Fruit fly (Drosophila melanogaster) whole organism, adult: ENCODE results near the gene CG43290.

Experiments
- CG11617 ChIP-seq: fragments of 200-800 bp; sonication (Bioruptor generic); optimal IDR thresholded peaks from 2 replicates; lab custom pipeline; 2017; ENCODE audit warnings: mild to moderate bottlenecking, missing biosample characterization, missing genetic modification reagents, missing genetic modification characterization
- CG12768 ChIP-seq: fragments of 200-800 bp; sonication (Bioruptor generic); optimal IDR thresholded peaks from 2 replicates; lab custom pipeline; 2017; ENCODE audit warnings: missing biosample characterization, missing genetic modification characterization, mild to moderate bottlenecking, moderate library complexity, missing genetic modification reagents
- CG14711 ChIP-seq: fragments of 200-800 bp; sonication (Bioruptor generic); optimal IDR thresholded peaks from 2 replicates; lab custom pipeline; 2018; ENCODE audit warnings: missing biosample characterization, mild to moderate bottlenecking, missing genetic modification characterization, moderate library complexity
- CG1620 ChIP-seq: fragments of 200-800 bp; sonication (Bioruptor generic); optimal IDR thresholded peaks from 2 replicates; lab custom pipeline; 2016; ENCODE audit warnings: missing biosample characterization, missing genetic modification characterization
- CG33017 ChIP-seq: fragments of 200-800 bp; sonication (Bioruptor generic); optimal IDR thresholded peaks from 2 replicates; lab custom pipeline; 2018; ENCODE audit warnings: missing biosample characterization, mild to moderate bottlenecking, missing genetic modification characterization, moderate library complexity
- CG5204 ChIP-seq: fragments of 200-800 bp; sonication (Bioruptor generic); optimal IDR thresholded peaks from 2 replicates; lab custom pipeline; 2016; ENCODE audit warnings: missing biosample characterization, missing genetic modification characterization
- CG7045 ChIP-seq: fragments of 200-800 bp; sonication (Bioruptor generic); optimal IDR thresholded peaks from 2 replicates; lab custom pipeline; 2017; ENCODE audit warnings: missing biosample characterization, mild to moderate bottlenecking, missing genetic modification characterization
- CG7101 ChIP-seq: fragments of 200-800 bp; sonication (Bioruptor generic); optimal IDR thresholded peaks from 2 replicates; lab custom pipeline; 2018; ENCODE audit warnings: missing biosample characterization, mild to moderate bottlenecking, missing genetic modification characterization, moderate library complexity
- Clk ChIP-seq: fragments of 200-800 bp; sonication (Bioruptor generic); optimal IDR thresholded peaks from 2 replicates; lab custom pipeline; 2017; ENCODE audit warnings: missing biosample characterization, missing genetic modification characterization
- Crg-1 ChIP-seq: fragments of 200-800 bp; sonication (Bioruptor generic); optimal IDR thresholded peaks from 2 replicates; lab custom pipeline; 2016; ENCODE audit warnings: missing biosample characterization, missing genetic modification characterization
- Hr96 ChIP-seq: fragments of 200-800 bp; sonication (Bioruptor generic); optimal IDR thresholded peaks from 2 replicates; lab custom pipeline; 2016; ENCODE audit warnings: missing biosample characterization, missing genetic modification characterization
- Mnt ChIP-seq: fragments of 200-800 bp; sonication (Bioruptor generic); optimal IDR thresholded peaks from 2 replicates; lab custom pipeline; 2016; ENCODE audit warnings: missing biosample characterization, mild to moderate bottlenecking, missing genetic modification characterization
- bab1 ChIP-seq: fragments of 200-800 bp; sonication (Bioruptor generic); optimal IDR thresholded peaks from 3 replicates; lab custom pipeline; 2019; ENCODE audit warnings: missing biosample characterization, mild to moderate bottlenecking, missing genetic modification characterization, moderate library complexity
- cic ChIP-seq: fragments of 200-800 bp; sonication (Bioruptor generic); optimal IDR thresholded peaks from 2 replicates; lab custom pipeline; 2017; ENCODE audit warnings: missing biosample characterization, mild to moderate bottlenecking, missing genetic modification characterization, moderate library complexity
- cnc ChIP-seq, 2 experiments: fragments of >200 bp; optimal IDR thresholded peaks; 2 replicates each; lab custom pipeline; 2017
- kay ChIP-seq: fragments of 200-800 bp; sonication (Bioruptor generic); peaks from one replicate; lab custom pipeline; 2016; ENCODE audit warnings: missing biosample characterization, missing genetic modification characterization, borderline replicate concordance
- ovo ChIP-seq: fragments of 200-800 bp; sonication (Bioruptor generic); optimal IDR thresholded peaks from 2 replicates; lab custom pipeline; 2016; ENCODE audit warnings: missing biosample characterization, missing genetic modification characterization
- pad ChIP-seq: fragments of 200-800 bp; sonication (Bioruptor generic); optimal IDR thresholded peaks from 3 replicates; lab custom pipeline; 2017; ENCODE audit warnings: missing biosample characterization, missing genetic modification characterization, mild to moderate bottlenecking, moderate library complexity, missing genetic modification reagents
- tj ChIP-seq: fragments of 200-800 bp; sonication (Bioruptor generic); optimal IDR thresholded peaks from 3 replicates; lab custom pipeline; 2017; ENCODE audit warnings: missing biosample characterization, mild to moderate bottlenecking, missing genetic modification characterization, moderate library complexity
- toe ChIP-seq: fragments of 200-800 bp; sonication (Bioruptor generic); optimal IDR thresholded peaks from 2 replicates; lab custom pipeline; 2016; ENCODE audit warnings: missing biosample characterization, missing genetic modification characterization

The CG43290 gene

DNA sequence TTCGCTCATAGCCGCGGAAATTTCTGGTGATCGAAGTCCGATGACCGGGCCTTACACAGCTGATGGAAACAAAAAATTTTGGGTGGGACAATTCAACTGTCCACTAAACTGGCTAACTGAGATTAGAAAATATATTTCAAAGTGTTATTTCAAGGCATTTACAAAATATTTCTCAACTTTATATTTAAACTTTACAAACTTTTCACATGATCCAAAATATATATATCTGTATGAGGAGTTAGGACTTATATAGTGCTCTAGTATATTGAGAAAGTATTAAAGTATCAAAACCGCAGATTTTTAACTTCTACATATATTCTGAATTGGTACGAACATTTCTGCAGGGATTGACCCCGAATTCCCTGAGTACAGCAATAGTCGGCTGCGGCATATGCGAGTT, 12.7 kb upstream of the CG43290 start, which contains the start of gene CG17944:
Gene CG17944, minus strand, starts transcription at position 101 of the 400 bp plus-strand sequence.
- TF ChIP-seq CG11617, result no peak
- no peak for TF ChIP-seq cic (GFP tag; lab: Kevin White, UChicago)
- no peak for TF ChIP-seq CG7101 (tag; lab: Kevin White, UChicago)

DNA sequence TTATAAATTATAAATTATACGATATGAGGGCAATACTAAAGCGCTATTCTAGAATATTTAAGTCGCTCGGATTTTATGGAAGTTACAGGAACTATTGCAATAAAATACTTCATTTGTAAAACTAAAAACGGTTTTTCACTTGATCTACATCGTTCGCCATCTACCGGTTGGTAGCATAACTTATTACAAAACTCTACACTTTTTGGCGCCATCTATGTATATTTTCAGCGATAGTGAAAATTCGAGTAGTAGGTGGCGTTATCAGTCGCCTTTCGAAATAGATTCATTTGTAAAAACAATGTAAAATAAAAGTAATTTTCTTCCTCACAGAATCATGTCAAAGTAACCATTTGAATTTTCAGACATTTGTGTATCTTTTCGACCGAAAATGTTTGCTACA, 2.9 kb downstream of the CG43290 start, which contains the start of gene nxf4:
Gene nxf4, plus strand, starts transcription at position 286 of the 400 bp plus-strand sequence.
- TF ChIP-seq Mnt (GFP tag; lab: Kevin White, UChicago) (no peak), Hr96 (peak; percentile 34)

DNA sequence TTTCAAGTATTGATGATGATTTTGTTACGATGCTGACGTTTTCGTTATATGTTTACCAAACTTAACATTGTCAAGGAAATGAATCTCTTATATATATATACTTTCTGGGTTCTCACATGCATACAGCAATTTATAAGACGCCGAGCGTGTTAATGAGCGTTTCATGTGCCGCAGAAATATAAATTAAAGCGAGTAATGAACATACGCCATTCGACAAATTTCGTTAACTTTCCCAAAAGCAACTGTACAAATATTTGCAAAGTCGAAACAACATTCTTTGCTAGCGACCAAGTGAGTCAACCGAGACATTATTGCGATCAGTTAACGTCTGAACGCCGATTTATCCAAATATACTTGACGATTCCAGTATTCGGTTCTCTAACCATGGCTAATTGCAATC, 4.6 kb downstream of the CG43290 start, which contains the start of gene CG31496:
Gene CG31496, plus strand, starts transcription at position 301 of the 400 bp plus-strand sequence.
- TF ChIP-seq kay (GFP tag; lab: Kevin White, UChicago), result no peak
- no peak for TF ChIP-seq CG7045
- no peak for TF ChIP-seq CG33017 (tag; lab: Kevin White, UChicago)
- TF ChIP-seq toe, result no peak
- no peak for TF ChIP-seq Hr96

DNA sequence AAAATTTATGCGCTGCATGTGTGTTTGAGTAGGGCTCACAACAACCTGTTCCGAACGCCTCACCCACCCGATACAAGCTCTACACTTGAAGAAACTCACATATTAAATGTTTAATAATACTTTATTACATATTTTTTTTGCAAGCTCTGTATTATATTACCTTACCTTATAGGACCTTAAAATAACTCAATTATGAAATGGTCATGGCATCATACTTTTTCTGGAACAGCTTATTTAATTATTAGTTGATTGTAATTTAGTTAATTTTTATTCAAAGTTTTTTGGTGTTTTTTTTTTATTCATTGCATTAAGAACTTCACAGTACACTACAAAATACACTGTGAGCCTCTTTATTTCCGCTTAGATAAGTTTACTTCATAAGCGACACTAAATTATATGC, 12.9 kb downstream of the CG43290 start:
- TF ChIP-seq Crg-1 (GFP tag; lab: Kevin White, UChicago) (no peak), CG14711 (tag; lab: Kevin White, UChicago) (no peak), toe (no peak), CG12768 (GFP tag; lab: Kevin White, UChicago) (no peak), cnc (optimal IDR thresholded peaks at IDR 0.05; lab: Kevin White, UChicago) (no peak), Hr96 (no peak), CG7101 (tag; lab: Kevin White, UChicago) (no peak), cic (GFP tag; lab: Kevin White, UChicago) (no peak), bab1 (GFP tag; lab: Kevin White, UChicago) (no peak), CG7045 (no peak), CG33017 (tag; lab: Kevin White, UChicago) (no peak), tj (GFP tag; lab: Kevin White, UChicago) (no peak), CG1620 (GFP tag; lab: Kevin White, UChicago) (no peak)

DNA sequence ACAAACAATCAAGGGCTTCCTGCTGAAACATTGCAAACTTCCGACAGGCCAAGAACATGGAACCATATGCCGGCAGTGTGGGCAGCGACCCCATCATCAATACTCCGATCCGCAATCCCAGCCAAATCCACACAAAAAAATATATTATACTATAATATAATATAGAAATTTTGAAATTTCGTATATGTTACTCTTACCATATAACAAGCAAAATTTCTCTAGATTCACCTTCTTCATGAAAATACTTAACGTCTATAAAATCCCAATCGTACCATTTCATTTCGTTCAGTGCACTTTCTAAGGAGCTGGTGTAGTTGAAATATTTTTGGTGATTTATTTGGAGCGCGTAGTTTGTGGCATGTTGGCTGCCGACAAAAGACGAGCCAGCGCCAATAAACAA, 14.7 kb downstream of the CG43290 start:
- TF ChIP-seq CG14711 (tag; lab: Kevin White, UChicago) (no peak), toe (no peak), CG7101 (tag; lab: Kevin White, UChicago) (no peak), CG33017 (tag; lab: Kevin White, UChicago) (no peak), tj (GFP tag; lab: Kevin White, UChicago) (no peak), Clk (GFP tag; lab: Kevin White, UChicago) (no peak), CG11617 (no peak), pad (GFP tag; lab: Kevin White, UChicago) (no peak), ovo (GFP tag; lab: Kevin White, UChicago) (no peak), kay (GFP tag; lab: Kevin White, UChicago) (no peak), Mnt (GFP tag; lab: Kevin White, UChicago) (no peak), CG1620 (GFP tag; lab: Kevin White, UChicago) (no peak), cnc (optimal IDR thresholded peaks at IDR 0.05; lab: Kevin White, UChicago) (no peak), Crg-1 (GFP tag; lab: Kevin White, UChicago) (no peak), cic (GFP tag; lab: Kevin White, UChicago) (no peak), CG5204 (GFP tag; lab: Kevin White, UChicago) (no peak), Hr96 (no peak), CG12768 (GFP tag; lab: Kevin White, UChicago) (no peak), bab1 (GFP tag; lab: Kevin White, UChicago) (no peak)

DNA sequence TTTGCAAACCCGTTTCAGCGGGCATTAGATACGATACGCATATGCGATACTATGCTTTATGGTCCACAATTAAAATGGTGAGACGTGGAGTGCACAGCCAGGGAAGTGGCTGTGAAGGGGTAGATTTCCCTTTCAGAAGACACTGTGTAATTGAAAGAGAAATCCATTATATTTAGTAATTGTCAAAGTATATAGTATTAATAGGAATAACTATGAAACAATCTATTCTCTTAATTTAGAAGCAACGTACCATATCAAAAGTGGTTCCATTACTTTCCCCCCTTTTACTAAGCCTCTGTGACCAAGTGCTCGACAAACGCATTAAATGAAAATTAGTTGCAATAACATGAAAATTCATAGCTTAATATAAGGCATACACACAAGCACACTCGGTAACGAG, 18.7 kb downstream of the CG43290 start:
- TF ChIP-seq CG5204 (GFP tag; lab: Kevin White, UChicago), result no peak
- TF ChIP-seq CG12768 (GFP tag; lab: Kevin White, UChicago), result no peak
- TF ChIP-seq CG1620 (GFP tag; lab: Kevin White, UChicago), result no peak
- peak; percentile 19 for TF ChIP-seq toe
- TF ChIP-seq kay (GFP tag; lab: Kevin White, UChicago), result no peak

DNA sequence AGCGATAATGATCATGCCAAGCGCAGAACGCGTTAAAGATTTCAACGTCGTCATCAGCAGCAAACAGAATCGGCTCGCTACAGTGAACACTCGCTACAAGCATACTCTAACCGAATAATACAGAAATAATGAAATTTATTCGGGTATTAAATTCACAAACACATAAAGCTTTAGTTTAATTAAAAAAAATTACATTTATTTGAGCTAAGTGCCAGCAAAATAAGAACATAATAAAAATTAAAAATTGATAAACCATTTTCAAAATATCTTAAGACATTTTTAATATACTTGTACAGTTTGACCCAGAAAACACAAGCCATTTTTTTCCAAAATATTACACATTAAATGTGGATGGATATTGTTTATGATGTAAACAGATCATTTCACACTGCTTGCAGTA, 23.2 kb downstream of the CG43290 start:
- no peak for TF ChIP-seq CG7101 (tag; lab: Kevin White, UChicago)
- no peak for TF ChIP-seq CG7045
- TF ChIP-seq CG5204 (GFP tag; lab: Kevin White, UChicago), result no peak
- TF ChIP-seq kay (GFP tag; lab: Kevin White, UChicago), result no peak
- TF ChIP-seq ovo (GFP tag; lab: Kevin White, UChicago), result no peak
- TF ChIP-seq toe, result no peak
- TF ChIP-seq Mnt (GFP tag; lab: Kevin White, UChicago), result no peak
- no peak for TF ChIP-seq Hr96
- TF ChIP-seq cic (GFP tag; lab: Kevin White, UChicago), result no peak
- no peak for TF ChIP-seq CG12768 (GFP tag; lab: Kevin White, UChicago)

DNA sequence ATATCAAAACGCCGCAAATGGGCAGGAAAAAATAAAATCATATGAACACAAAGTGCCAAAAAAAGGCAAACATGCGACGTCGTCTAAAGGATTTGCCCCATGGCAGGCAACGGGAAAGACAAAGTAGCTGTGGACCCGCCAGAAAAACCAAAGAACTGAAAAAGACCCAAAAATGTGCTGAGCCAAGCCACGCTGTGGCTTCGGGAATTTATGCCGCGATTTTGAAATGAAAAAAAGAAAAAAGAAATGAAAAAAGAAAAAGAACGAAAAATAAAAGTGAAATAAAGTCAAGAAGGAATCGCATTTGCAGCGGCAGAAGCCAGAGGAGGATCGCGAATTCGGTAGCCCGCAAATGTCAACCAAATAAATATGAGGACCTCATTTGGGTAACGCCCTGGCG, 26.8 kb downstream of the CG43290 start:
- TF ChIP-seq Crg-1 (GFP tag; lab: Kevin White, UChicago) (no peak), CG11617 (no peak), CG12768 (GFP tag; lab: Kevin White, UChicago) (no peak), cic (GFP tag; lab: Kevin White, UChicago) (no peak), Hr96 (no peak), kay (GFP tag; lab: Kevin White, UChicago) (no peak)
